Worm (Caenorhabditis elegans) whole organism, young adult: ENCODE results near the gene egas-1.

Experiments used
- B0035.1 ChIP-seq: sonication (generic microtip); optimal IDR thresholded peaks from 2 replicates; lab custom pipeline; 2016; ENCODE audit warnings: missing genetic modification characterization, mild to moderate bottlenecking, missing compliant biosample characterization, missing genotype, missing genetic modification reagents
- C06A6.2 ChIP-seq: fragments of 200-800 bp; sonication (Bioruptor generic); conservative IDR thresholded peaks from 2 replicates; pipeline ENCODE4 v1.3.6; 2022; ENCODE audit warnings: missing genetic modification characterization, missing compliant biosample characterization
- F33H1.4 ChIP-seq: fragments of 200-800 bp; sonication (Bioruptor generic); IDR thresholded peaks from 2 replicates; pipeline ENCODE4 v1.3.6; 2022; ENCODE audit warnings: missing genetic modification reagents, missing genetic modification characterization, missing compliant biosample characterization
- F37B4.10 ChIP-seq: fragments of 200-800 bp; sonication (Bioruptor generic); IDR thresholded peaks from 2 replicates; pipeline ENCODE4 v1.3.6; 2022; ENCODE audit warnings: missing genetic modification characterization, missing compliant biosample characterization
- K11D2.4 ChIP-seq: fragments of 200-800 bp; sonication (Bioruptor generic); IDR thresholded peaks from 2 replicates; pipeline ENCODE4 v1.3.6; 2022; ENCODE audit warnings: missing genetic modification reagents, missing genetic modification characterization, missing compliant biosample characterization
- K12H6.12 ChIP-seq: fragments of 200-800 bp; sonication (Bioruptor generic); optimal IDR thresholded peaks from 2 replicates; lab custom pipeline; 2018; ENCODE audit warnings: mild to moderate bottlenecking, missing genetic modification characterization, missing compliant biosample characterization
- Y53G8AR.9 ChIP-seq: fragments of 200-800 bp; sonication (Bioruptor generic); conservative IDR thresholded peaks from 2 replicates; pipeline ENCODE4 v1.3.6; 2022; ENCODE audit warnings: missing genetic modification reagents, missing genetic modification characterization, missing compliant biosample characterization
- Y56A3A.18 ChIP-seq: fragments of 200-800 bp; sonication (Bioruptor generic); IDR thresholded peaks from 2 replicates; pipeline ENCODE4 v1.3.6; 2022; ENCODE audit warnings: missing genetic modification reagents, missing genetic modification characterization, missing compliant biosample characterization
- ama-1 ChIP-seq, 3 experiments: fragments of 150-350 bp in 1 of 3; sonication (generic microtip) in 2 of 3; optimal IDR thresholded peaks; 2 replicates each; lab custom pipeline; 2014 to 2018; ENCODE audit warnings: missing biosample characterization in 2 of 3, missing genetic modification characterization in 2 of 3, missing genetic modification reagents in 2 of 3
- aptf-2 ChIP-seq: fragments of 200-800 bp; sonication (Bioruptor generic); conservative IDR thresholded peaks from 2 replicates; pipeline ENCODE4 v1.3.6; 2022; ENCODE audit warnings: missing genetic modification reagents, missing genetic modification characterization, missing compliant biosample characterization
- attf-6 ChIP-seq: fragments of 200-800 bp; sonication (Bioruptor generic); IDR thresholded peaks from 2 replicates; pipeline ENCODE4 v1.3.6; 2022; ENCODE audit warnings: missing genetic modification reagents, missing genetic modification characterization, missing compliant biosample characterization
- cebp-1 ChIP-seq, 2 experiments: fragments of 200-800 bp in 1 of 2; sonication (Bioruptor generic) in 1 of 2; sonication (generic microtip) in 1 of 2; IDR thresholded peaks in 1 of 2; optimal IDR thresholded peaks in 1 of 2; 2 replicates each; pipeline versions ENCODE4 v1.3.6 to Lab custom; 2017 to 2022; ENCODE audit warnings: missing compliant biosample characterization in 2 of 2, missing genetic modification characterization in 2 of 2, mild to moderate bottlenecking in 1 of 2, missing genetic modification reagents in 1 of 2, moderate library complexity in 1 of 2
- ceh-27 ChIP-seq: fragments of 200-800 bp; sonication (Bioruptor generic); optimal IDR thresholded peaks from 2 replicates; lab custom pipeline; 2018; ENCODE audit warnings: mild to moderate bottlenecking, missing genetic modification characterization, moderate library complexity, missing compliant biosample characterization
- ceh-40 ChIP-seq: fragments of 200-800 bp; sonication (Bioruptor generic); IDR thresholded peaks from 2 replicates; pipeline ENCODE4 v1.3.6; 2022; ENCODE audit warnings: missing genetic modification characterization, missing compliant biosample characterization
- ceh-79 ChIP-seq: sonication (generic microtip); optimal IDR thresholded peaks from 2 replicates; lab custom pipeline; 2017; ENCODE audit warnings: mild to moderate bottlenecking, missing genetic modification characterization, missing compliant biosample characterization
- ceh-91 ChIP-seq: fragments of 200-800 bp; sonication (Bioruptor generic); IDR thresholded peaks from 2 replicates; pipeline ENCODE4 v1.3.6; 2022; ENCODE audit warnings: missing genetic modification reagents, missing genetic modification characterization, missing compliant biosample characterization
- die-1 ChIP-seq: sonication (generic microtip); optimal IDR thresholded peaks from 2 replicates; lab custom pipeline; 2016; ENCODE audit warnings: missing genotype, mild to moderate bottlenecking, missing genetic modification characterization, missing compliant biosample characterization
- efl-1 ChIP-seq: fragments of 150-350 bp; optimal IDR thresholded peaks from 2 replicates; lab custom pipeline; 2014; ENCODE audit warnings: missing biosample characterization, missing genetic modification reagents, missing genetic modification characterization
- egl-44 ChIP-seq: fragments of 200-800 bp; sonication (Bioruptor generic); IDR thresholded peaks from 2 replicates; pipeline ENCODE4 v1.3.6; 2022; ENCODE audit warnings: missing genetic modification reagents, missing genetic modification characterization, missing compliant biosample characterization
- egrh-3 ChIP-seq: fragments of 200-800 bp; sonication (Bioruptor generic); IDR thresholded peaks from 2 replicates; pipeline ENCODE4 v1.3.6; 2022; ENCODE audit warnings: missing genetic modification reagents, missing genetic modification characterization, missing compliant biosample characterization
- hrde-1 ChIP-seq: sonication (generic microtip); optimal IDR thresholded peaks from 2 replicates; lab custom pipeline; 2016; ENCODE audit warnings: missing genetic modification characterization, mild to moderate bottlenecking, missing compliant biosample characterization, moderate library complexity, missing genotype, missing genetic modification reagents, borderline replicate concordance
- let-607 ChIP-seq, 2 experiments: fragments of 200-800 bp in 1 of 2; sonication (Bioruptor generic) in 1 of 2; sonication (generic microtip) in 1 of 2; optimal IDR thresholded peaks; 2 replicates each; lab custom pipeline; 2016 to 2018; ENCODE audit warnings: mild to moderate bottlenecking in 2 of 2, missing compliant biosample characterization in 2 of 2, missing genetic modification characterization in 2 of 2, moderate library complexity in 2 of 2, missing genotype in 1 of 2
- lin-26 ChIP-seq: fragments of 200-800 bp; sonication (Bioruptor generic); IDR thresholded peaks from 2 replicates; pipeline ENCODE4 v1.3.6; 2022; ENCODE audit warnings: missing genetic modification reagents, missing genetic modification characterization, missing compliant biosample characterization
- lin-40 ChIP-seq: sonication (generic microtip); optimal IDR thresholded peaks from 2 replicates; lab custom pipeline; 2016; ENCODE audit warnings: missing genetic modification characterization, mild to moderate bottlenecking, missing compliant biosample characterization, missing genotype, missing genetic modification reagents
- lin-54 ChIP-seq: fragments of 200-800 bp; sonication (Bioruptor generic); optimal IDR thresholded peaks from 2 replicates; lab custom pipeline; 2018; ENCODE audit warnings: mild to moderate bottlenecking, missing genetic modification characterization, missing compliant biosample characterization
- lir-1 ChIP-seq: fragments of 200-800 bp; sonication (Bioruptor generic); conservative IDR thresholded peaks from 2 replicates; pipeline ENCODE4 v1.3.6; 2022; ENCODE audit warnings: missing genetic modification reagents, missing genetic modification characterization, missing compliant biosample characterization
- madf-6 ChIP-seq: fragments of 200-800 bp; sonication (Bioruptor generic); IDR thresholded peaks from 2 replicates; pipeline ENCODE4 v1.3.6; 2022; ENCODE audit warnings: missing genetic modification reagents, missing genetic modification characterization, missing compliant biosample characterization
- mes-4 ChIP-seq: sonication (generic microtip); optimal IDR thresholded peaks from 2 replicates; lab custom pipeline; 2016; ENCODE audit warnings: missing genotype, missing genetic modification characterization, missing compliant biosample characterization
- mxl-1 ChIP-seq: sonication (generic microtip); optimal IDR thresholded peaks from 2 replicates; lab custom pipeline; 2016; ENCODE audit warnings: missing genetic modification characterization, missing compliant biosample characterization
- nfyb-1 ChIP-seq: fragments of 200-800 bp; sonication (Bioruptor generic); IDR thresholded peaks from 2 replicates; pipeline ENCODE4 v1.3.6; 2022; ENCODE audit warnings: missing genetic modification reagents, missing genetic modification characterization, missing compliant biosample characterization
- nhr-120 ChIP-seq: fragments of 200-800 bp; sonication (Bioruptor generic); IDR thresholded peaks from 2 replicates; pipeline ENCODE4 v1.3.6; 2022; ENCODE audit warnings: missing genetic modification characterization, missing compliant biosample characterization
- nhr-27 ChIP-seq: fragments of 200-800 bp; sonication (Bioruptor generic); optimal IDR thresholded peaks from 2 replicates; lab custom pipeline; 2018; ENCODE audit warnings: mild to moderate bottlenecking, missing genetic modification characterization, moderate library complexity, missing compliant biosample characterization
- rpc-1 ChIP-seq, 2 experiments: fragments of 150-350 bp in 1 of 2; sonication (generic microtip) in 1 of 2; optimal IDR thresholded peaks; 2 replicates each; lab custom pipeline; 2014 to 2018; ENCODE audit warnings: missing biosample characterization in 1 of 2, missing genetic modification characterization in 1 of 2, missing genetic modification reagents in 1 of 2, missing genotype in 1 of 2
- snpc-1.3 ChIP-seq: sonication (generic microtip); optimal IDR thresholded peaks from 2 replicates; lab custom pipeline; 2017; ENCODE audit warnings: missing genetic modification characterization, mild to moderate bottlenecking, missing compliant biosample characterization, antibody characterized with exemption, moderate library complexity, missing genotype, missing genetic modification reagents; ENCODE audit not compliant: insufficient read depth
- tbx-9 ChIP-seq: sonication (generic microtip); optimal IDR thresholded peaks from 2 replicates; lab custom pipeline; 2016; ENCODE audit warnings: borderline replicate concordance, missing genetic modification characterization, inconsistent platforms, missing compliant biosample characterization
- zfh-2 ChIP-seq: fragments of 200-800 bp; sonication (Bioruptor generic); conservative IDR thresholded peaks from 2 replicates; pipeline ENCODE4 v1.3.6; 2022; ENCODE audit warnings: missing genetic modification reagents, missing genetic modification characterization, missing compliant biosample characterization
- zim-3 ChIP-seq: sonication (generic microtip); optimal IDR thresholded peaks from 2 replicates; lab custom pipeline; 2017; ENCODE audit warnings: mild to moderate bottlenecking, missing genetic modification characterization, moderate library complexity, missing compliant biosample characterization
- ztf-26 ChIP-seq: sonication (generic microtip); optimal IDR thresholded peaks from 2 replicates; lab custom pipeline; 2017; ENCODE audit warnings: missing genetic modification characterization, missing compliant biosample characterization
- ztf-3 ChIP-seq: fragments of 200-800 bp; sonication (Bioruptor generic); optimal IDR thresholded peaks from 2 replicates; lab custom pipeline; 2018; ENCODE audit warnings: mild to moderate bottlenecking, missing genetic modification characterization, missing compliant biosample characterization
- ztf-6 ChIP-seq: fragments of 200-800 bp; sonication (Bioruptor generic); IDR thresholded peaks from 2 replicates; pipeline ENCODE4 v1.3.6; 2022; ENCODE audit warnings: missing genetic modification reagents, missing genetic modification characterization, missing compliant biosample characterization

Gene egas-1

DNA sequence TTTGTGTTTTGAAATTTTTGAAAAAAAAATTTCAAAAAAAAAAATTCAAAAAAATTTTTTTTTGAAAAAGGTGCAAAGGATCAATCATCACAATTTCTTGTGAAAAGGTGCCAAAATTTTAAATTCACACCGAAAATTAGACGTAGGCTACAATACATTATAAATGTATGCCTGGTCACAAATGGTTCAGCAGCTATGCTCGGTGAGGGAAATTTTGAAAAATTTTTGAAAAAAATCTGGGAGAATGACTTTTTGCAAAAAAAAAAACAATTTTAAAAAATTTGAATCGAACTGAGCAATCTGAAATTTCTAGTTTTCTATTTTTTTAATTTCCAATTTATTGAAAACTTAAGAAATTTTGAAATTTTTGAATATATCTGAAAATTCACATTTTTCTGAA is 3.9 kb upstream of the egas-1 start, which contains the start of gene egas-3:
TSS of gene egas-3 (minus strand) at position 101 of the 400 bp plus-strand sequence.
- TF ChIP-seq nhr-120: no peak
- TF ChIP-seq snpc-1.3: no peak
- no peak for TF ChIP-seq mes-4 (tag; lab: Kevin White, UChicago)
- TF ChIP-seq zfh-2 (GFP tag; lab: Robert Waterston, UW): no peak
- no peak for TF ChIP-seq ceh-79 (tag; lab: Kevin White, UChicago)
- TF ChIP-seq ztf-6 (GFP tag; lab: Robert Waterston, UW): no peak
- TF ChIP-seq F33H1.4 (GFP tag; lab: Robert Waterston, UW): no peak
- TF ChIP-seq rpc-1 (optimal IDR thresholded peaks at IDR 0.05; lab: Kevin White, UChicago): no peak
- no peak for TF ChIP-seq rpc-1 (tag; optimal IDR thresholded peaks at IDR 0.05; lab: Kevin White, UChicago)
- no peak for TF ChIP-seq K11D2.4 (GFP tag; lab: Robert Waterston, UW)
- TF ChIP-seq lin-54 (GFP tag; lab: Kevin White, UChicago): no peak
- no peak for TF ChIP-seq madf-6
- no peak for TF ChIP-seq ztf-3 (GFP tag; lab: Kevin White, UChicago)
- TF ChIP-seq let-607 (tag; optimal IDR thresholded peaks at IDR 0.05; lab: Kevin White, UChicago): no peak
- no peak for TF ChIP-seq ceh-91 (GFP tag; lab: Robert Waterston, UW)
- no peak for TF ChIP-seq aptf-2
- TF ChIP-seq hrde-1: no peak
- TF ChIP-seq attf-6: no peak

DNA sequence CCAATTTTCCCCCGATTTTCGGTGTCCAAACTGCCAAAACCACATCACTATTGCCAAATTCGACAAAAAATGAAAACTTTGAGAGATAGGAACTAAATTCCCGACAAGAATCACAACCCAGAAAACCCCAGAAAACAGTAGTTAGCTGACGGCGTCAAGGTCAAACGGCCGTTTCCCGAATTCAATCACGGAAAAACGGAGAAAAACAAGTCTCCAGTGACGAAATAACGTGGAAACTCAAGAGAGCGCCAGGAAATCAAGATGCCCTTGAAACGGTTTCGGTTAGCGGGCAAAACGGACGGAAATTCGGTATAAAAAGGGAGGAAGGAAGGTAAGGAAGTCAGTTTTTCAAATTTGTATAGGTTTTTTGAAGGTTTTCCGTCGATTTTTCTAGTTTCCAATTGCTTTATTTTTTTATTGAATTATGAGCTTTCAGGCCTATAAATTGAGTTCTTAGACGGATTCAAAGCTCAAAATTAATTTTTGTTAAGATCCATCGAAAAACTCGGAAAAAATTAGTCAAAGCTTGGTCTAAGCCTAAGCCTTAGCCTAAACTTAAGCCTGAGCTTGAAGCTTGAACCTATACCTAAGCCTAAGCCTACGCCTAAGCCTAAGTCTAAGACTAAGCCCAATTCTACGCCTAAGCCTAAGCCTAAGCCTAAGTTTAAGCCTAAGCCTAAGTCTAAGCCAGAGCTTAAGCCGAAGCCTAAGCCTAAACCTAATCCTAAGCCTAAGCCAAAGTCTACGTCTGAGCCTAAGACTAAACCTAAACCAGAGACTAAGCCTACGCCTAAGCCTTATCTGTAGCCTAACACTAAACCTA is 2.3 kb upstream of the egas-1 start:
- TF ChIP-seq nhr-27 (tag; lab: Kevin White, UChicago) (no peak), F37B4.10 (no peak), ama-1 (optimal IDR thresholded peaks at IDR 0.05; lab: Kevin White, UChicago) (peak; percentile 55), ama-1 (GFP tag; optimal IDR thresholded peaks at IDR 0.05; lab: Kevin White, UChicago) (no peak), rpc-1 (optimal IDR thresholded peaks at IDR 0.05; lab: Kevin White, UChicago) (peak; percentile 4), rpc-1 (tag; optimal IDR thresholded peaks at IDR 0.05; lab: Kevin White, UChicago) (no peak), efl-1 (GFP tag; lab: Kevin White, UChicago) (no peak), cebp-1 (GFP tag; IDR thresholded peaks at IDR 0.05; lab: Robert Waterston, UW) (no peak), cebp-1 (tag; optimal IDR thresholded peaks at IDR 0.05; lab: Kevin White, UChicago) (no peak), ceh-40 (GFP tag; lab: Robert Waterston, UW) (0 out of 2 replicates have a peak, but pooled peaks have one; percentile 2), egrh-3 (GFP tag; lab: Robert Waterston, UW) (no peak), Y56A3A.18 (peak; percentile 21; the same call in 1 of the 2 replicates)

- TF ChIP-seq ztf-3 (GFP tag; lab: Kevin White, UChicago): no peak
- no peak for TF ChIP-seq snpc-1.3
- no peak for TF ChIP-seq ceh-27 (GFP tag; lab: Kevin White, UChicago)
- peak; percentile 54 for TF ChIP-seq ztf-26 (tag; lab: Kevin White, UChicago)
- TF ChIP-seq ama-1 (optimal IDR thresholded peaks at IDR 0.05; lab: Kevin White, UChicago): peak; percentile 74
- no peak for TF ChIP-seq ama-1 (GFP tag; optimal IDR thresholded peaks at IDR 0.05; lab: Kevin White, UChicago)
- no peak for TF ChIP-seq lir-1 (GFP tag; lab: Robert Waterston, UW)
- TF ChIP-seq tbx-9: no peak
- no peak for TF ChIP-seq B0035.1 (tag; lab: Kevin White, UChicago)
- peak; percentile 90 for TF ChIP-seq lin-26
- TF ChIP-seq nfyb-1: 0 out of 2 replicates have a peak, but pooled peaks have one; percentile 8
- no peak for TF ChIP-seq C06A6.2 (GFP tag; lab: Robert Waterston, UW)
- TF ChIP-seq K12H6.12: peak; percentile 31
- TF ChIP-seq zim-3: peak; percentile 67
- no peak for TF ChIP-seq die-1 (tag; lab: Kevin White, UChicago)
- no peak for TF ChIP-seq aptf-2
- TF ChIP-seq lin-40: peak; percentile 63
- TF ChIP-seq Y53G8AR.9 (GFP tag; lab: Robert Waterston, UW): peak; percentile 58; the same call in 1 of the 2 replicates
- TF ChIP-seq mxl-1 (tag; lab: Kevin White, UChicago): no peak
- no peak for TF ChIP-seq egl-44 (GFP tag; lab: Robert Waterston, UW)
- TF ChIP-seq, all 124 proteins: peak for 8
Measured at ce11 chrV:18638367-18638873, 1.7 kb upstream of the egas-1 start, which contains the start of gene col-42. Gene col-42, plus strand, starts transcription at chrV:18638484.
